Fruit fly (Drosophila melanogaster): Measurements from ENCODE around the gene thw.
A peak's percentile ranks its signal among the peaks of the same experiment; 100 is the strongest.

DNA sequence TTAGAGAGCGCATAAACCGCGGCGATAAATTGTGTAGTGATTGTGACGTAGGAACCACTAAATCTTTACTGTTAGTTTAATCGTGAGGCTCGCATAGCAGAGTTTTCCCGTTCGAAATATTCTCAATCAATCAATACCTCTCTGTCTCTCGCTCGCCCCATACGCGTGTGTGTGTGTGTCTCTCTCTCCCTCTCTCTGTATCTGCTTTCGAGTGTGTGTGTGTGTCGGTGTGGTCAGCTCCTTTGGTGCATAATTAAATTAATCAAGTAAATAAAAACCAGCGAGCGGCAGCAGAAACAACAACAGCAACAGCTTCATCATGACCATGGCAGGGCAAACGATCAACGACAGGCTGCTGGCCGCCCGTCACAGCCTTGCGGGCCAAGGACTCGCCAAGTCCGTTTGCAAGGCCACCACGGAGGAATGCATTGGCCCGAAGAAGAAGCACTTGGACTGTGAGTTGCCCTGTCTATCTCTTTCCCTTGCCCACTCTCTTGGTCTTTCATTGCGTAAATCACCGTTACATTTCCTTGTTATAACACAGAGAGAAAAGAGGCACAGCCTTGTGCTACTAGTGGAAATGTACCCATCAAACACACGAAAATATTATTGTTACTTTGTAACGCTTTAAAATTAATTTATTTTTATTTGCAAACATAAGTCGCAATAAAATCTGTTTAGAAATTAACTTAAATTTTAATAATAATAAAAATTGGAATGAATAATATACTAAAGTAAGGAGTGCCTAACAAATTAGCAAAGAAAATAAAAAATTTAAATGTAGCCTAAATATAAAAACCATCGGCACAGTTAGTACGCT is 36.9 kb upstream of the thw start:
- TF ChIP-seq fd96Ca (GFP tag; IDR thresholded peaks at IDR 0.05) (no peak), CG14655 (GFP tag; optimal IDR thresholded peaks at IDR 0.05) (no peak), Pif1B (GFP tag; optimal IDR thresholded peaks at IDR 0.05) (no peak), CG4496 (GFP tag; IDR thresholded peaks at IDR 0.05) (no peak), CG8301 (tag; optimal IDR thresholded peaks at IDR 0.05) (peak; percentile 21), Ets98B (GFP tag; IDR thresholded peaks at IDR 0.05) (0 out of 2 replicates have a peak, but pooled peaks have one; percentile 5), CG12605 (GFP tag; IDR thresholded peaks at IDR 0.05) (no peak), CG10348 (GFP tag; IDR thresholded peaks at IDR 0.05) (no peak), D1 (tag; optimal IDR thresholded peaks at IDR 0.05) (no peak), Snoo (tag; optimal IDR thresholded peaks at IDR 0.05) (no peak)

Measured in whole organism, pupa.